Fruit fly (Drosophila melanogaster) whole organism, adult: ENCODE data around the gene kibra.

ENCODE experiments used
- CG33017 ChIP-seq: fragments of 200-800 bp; sonication (Bioruptor generic); optimal IDR thresholded peaks from 2 replicates; lab custom pipeline; 2018; ENCODE audit warnings: missing biosample characterization, mild to moderate bottlenecking, missing genetic modification characterization, moderate library complexity
- CG5204 ChIP-seq: fragments of 200-800 bp; sonication (Bioruptor generic); optimal IDR thresholded peaks from 2 replicates; lab custom pipeline; 2016; ENCODE audit warnings: missing biosample characterization, missing genetic modification characterization
- Hr96 ChIP-seq: fragments of 200-800 bp; sonication (Bioruptor generic); optimal IDR thresholded peaks from 2 replicates; lab custom pipeline; 2016; ENCODE audit warnings: missing biosample characterization, missing genetic modification characterization

- TF ChIP-seq CG33017 (tag; lab: Kevin White, UChicago) (no peak), Hr96 (GFP tag; lab: Kevin White, UChicago) (no peak), CG5204 (GFP tag; lab: Kevin White, UChicago) (no peak)
Observed at dm6 chr3R:14677814-14678213, 46.2 kb downstream of the kibra start.
